Worm (Caenorhabditis elegans) whole organism, mixed stage, embryonic: ENCODE measurements around the gene stip-1.
"Not testable (repeated sequence)": the region's sequence is repeated elsewhere in the genome, so short reads cannot be mapped to it uniquely, and the experiment has no call there.

Source experiments
- ces-1 ChIP-seq: fragments of 150-350 bp; optimal IDR thresholded peaks from 2 replicates; lab custom pipeline; 2014; ENCODE audit warnings: missing biosample characterization, missing genetic modification reagents, missing genetic modification characterization
- elt-3 ChIP-seq: fragments of 150-350 bp; optimal IDR thresholded peaks from 2 replicates; lab custom pipeline; 2014; ENCODE audit warnings: missing biosample characterization, missing genetic modification characterization
- ham-2 ChIP-seq: fragments of 200-800 bp; sonication (Bioruptor generic); optimal IDR thresholded peaks from 2 replicates; lab custom pipeline; 2018; ENCODE audit warnings: mild to moderate bottlenecking, missing genetic modification characterization, missing compliant biosample characterization
- mls-2 ChIP-seq: sonication (generic microtip); optimal IDR thresholded peaks from 2 replicates; lab custom pipeline; 2016; ENCODE audit warnings: mild to moderate bottlenecking, missing genetic modification characterization, moderate library complexity, missing compliant biosample characterization
- nhr-2 ChIP-seq: fragments of 150-350 bp; optimal IDR thresholded peaks from 2 replicates; lab custom pipeline; 2014; ENCODE audit warnings: missing biosample characterization, missing genetic modification characterization
- zip-8 ChIP-seq: fragments of 150-350 bp; optimal IDR thresholded peaks from 2 replicates; lab custom pipeline; 2014; ENCODE audit warnings: missing biosample characterization, missing genetic modification characterization

DNA sequence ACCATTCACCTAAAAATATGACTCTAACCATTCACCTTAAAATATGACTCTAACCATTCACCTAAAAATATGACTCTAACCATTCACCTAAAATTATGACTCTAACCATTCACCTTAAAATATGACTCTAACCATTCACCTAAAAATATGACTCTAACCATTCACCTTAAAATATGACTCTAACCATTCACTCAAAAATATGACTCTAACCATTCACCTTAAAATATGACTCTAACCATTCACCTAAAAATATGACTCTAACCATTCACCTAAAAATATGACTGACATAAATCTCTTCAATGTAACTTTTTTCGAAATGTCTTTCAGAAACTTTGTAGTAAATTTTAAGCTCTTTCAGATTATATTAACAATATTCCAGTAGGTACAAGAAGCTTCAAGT is 13.7 kb downstream of the stip-1 start:
- TF ChIP-seq nhr-2 (tag; lab: Kevin White, UChicago); ham-2; ces-1 (GFP tag; lab: Kevin White, UChicago); zip-8 (tag; lab: Kevin White, UChicago); mls-2; elt-3 (tag; lab: Kevin White, UChicago): not testable (repeated sequence)
